Worm (Caenorhabditis elegans): Measurements from ENCODE around the gene str-261.

DNA sequence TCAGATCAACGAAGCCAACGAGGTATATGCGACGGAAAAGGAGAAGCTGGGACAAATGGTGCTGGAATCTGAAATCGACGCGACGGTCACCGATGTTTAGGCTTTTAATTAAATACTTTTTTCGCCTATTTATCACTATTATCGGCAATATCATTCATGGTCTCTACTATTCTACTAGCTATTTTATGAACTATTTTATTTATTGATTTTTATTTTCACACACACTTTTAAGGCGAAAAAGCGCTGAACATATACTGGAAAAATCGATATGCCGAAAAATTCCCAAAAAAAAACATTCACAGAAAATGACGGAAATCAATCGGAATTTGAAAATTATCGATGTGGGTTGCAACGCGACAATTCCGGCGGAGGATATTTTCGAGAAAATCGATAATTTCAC is 5.8 kb upstream of the str-261 start, which contains the start of gene W09D6.1:
- TF ChIP-seq elt-2 (tag; optimal IDR thresholded peaks at IDR 0.05): no peak
- no peak for TF ChIP-seq dve-1 (tag; optimal IDR thresholded peaks at IDR 0.05)
- no peak for TF ChIP-seq tbx-2 (tag; optimal IDR thresholded peaks at IDR 0.05)
- no peak for TF ChIP-seq hlh-13 (GFP tag; optimal IDR thresholded peaks at IDR 0.05)
- TF ChIP-seq nhr-232 (tag; optimal IDR thresholded peaks at IDR 0.05): no peak
- no peak for TF ChIP-seq tbx-7 (tag; optimal IDR thresholded peaks at IDR 0.05)
- TF ChIP-seq pha-4 (tag; optimal IDR thresholded peaks at IDR 0.05): no peak
- no peak for TF ChIP-seq pag-3 (tag; optimal IDR thresholded peaks at IDR 0.05; ENCODE audit: borderline replicate concordance)
- TF ChIP-seq ceh-22 (tag; optimal IDR thresholded peaks at IDR 0.05): no peak
- TF ChIP-seq nhr-11 (tag; optimal IDR thresholded peaks at IDR 0.05): no peak
- no peak for TF ChIP-seq che-1 (tag; optimal IDR thresholded peaks at IDR 0.05)
- no peak for TF ChIP-seq syd-9 (tag; optimal IDR thresholded peaks at IDR 0.05)
- no peak for TF ChIP-seq ceh-18 (tag; optimal IDR thresholded peaks at IDR 0.05)
- no peak for TF ChIP-seq Y22D7AL.16 (tag; optimal IDR thresholded peaks at IDR 0.05)

Data from whole organism, late embryonic.